Worm (Caenorhabditis elegans) whole organism, mixed stage, embryonic: ENCODE data around the gene C16C8.25.

ENCODE experiments used
- ces-1 ChIP-seq: fragments of 150-350 bp; optimal IDR thresholded peaks from 2 replicates; lab custom pipeline; 2014; ENCODE audit warnings: missing biosample characterization, missing genetic modification reagents, missing genetic modification characterization
- ham-2 ChIP-seq: fragments of 200-800 bp; sonication (Bioruptor generic); optimal IDR thresholded peaks from 2 replicates; lab custom pipeline; 2018; ENCODE audit warnings: mild to moderate bottlenecking, missing genetic modification characterization, missing compliant biosample characterization
- mep-1 ChIP-seq: fragments of 150-350 bp; optimal IDR thresholded peaks from 2 replicates; lab custom pipeline; 2017; ENCODE audit warnings: missing biosample characterization, missing genetic modification reagents, missing genetic modification characterization, inconsistent platforms
- mls-2 ChIP-seq: sonication (generic microtip); optimal IDR thresholded peaks from 2 replicates; lab custom pipeline; 2016; ENCODE audit warnings: mild to moderate bottlenecking, missing genetic modification characterization, moderate library complexity, missing compliant biosample characterization
- nhr-237 ChIP-seq: fragments of 150-350 bp; optimal IDR thresholded peaks from 2 replicates; lab custom pipeline; 2014; ENCODE audit warnings: missing biosample characterization, missing genetic modification characterization
- unc-120 ChIP-seq: sonication (generic microtip); optimal IDR thresholded peaks from 2 replicates; lab custom pipeline; 2017; ENCODE audit warnings: missing genetic modification characterization, missing compliant biosample characterization; ENCODE audit not compliant: poor library complexity, severe bottlenecking
- ztf-11 ChIP-seq: fragments of 150-350 bp; optimal IDR thresholded peaks from 2 replicates; lab custom pipeline; 2014; ENCODE audit warnings: missing biosample characterization, missing genetic modification characterization

ce11 chrII:3440641-3440926, 8.4 kb upstream of the C16C8.25 start, which contains the start of gene C16C8.17:
- TF ChIP-seq ham-2 (GFP tag; lab: Kevin White, UChicago) (no peak), mep-1 (no peak), unc-120 (tag; lab: Kevin White, UChicago) (no peak), ces-1 (GFP tag; lab: Kevin White, UChicago) (no peak), nhr-237 (no peak), ztf-11 (tag; lab: Kevin White, UChicago) (no peak), mls-2 (tag; lab: Kevin White, UChicago) (no peak)
